Fruit fly (Drosophila melanogaster) whole organism, prepupa: ENCODE data around the gene Cyp4ac1.
A peak's percentile ranks its signal among the peaks of the same experiment; 100 is the strongest.

Experiments
- CG10631 ChIP-seq: fragments of 200-800 bp; sonication (Bioruptor generic); optimal IDR thresholded peaks from 2 replicates; lab custom pipeline; 2016; ENCODE audit warnings: missing biosample characterization, missing genetic modification characterization
- CG10669 ChIP-seq: fragments of 200-800 bp; sonication (Bioruptor generic); optimal IDR thresholded peaks from 3 replicates; lab custom pipeline; 2018; ENCODE audit warnings: missing biosample characterization, mild to moderate bottlenecking, missing genetic modification characterization, moderate library complexity
- CG11762 ChIP-seq: fragments of 200-800 bp; sonication (Bioruptor generic); optimal IDR thresholded peaks from 3 replicates; lab custom pipeline; 2016; ENCODE audit warnings: missing biosample characterization, missing genetic modification characterization; ENCODE audit not compliant: insufficient read depth
- CG11902 ChIP-seq: fragments of 200-800 bp; sonication (Bioruptor generic); optimal IDR thresholded peaks from 3 replicates; lab custom pipeline; 2016; ENCODE audit warnings: missing biosample characterization, missing genetic modification characterization
- CG1621 ChIP-seq: fragments of 200-800 bp; sonication (Bioruptor generic); optimal IDR thresholded peaks from 3 replicates; lab custom pipeline; 2018; ENCODE audit warnings: missing biosample characterization, mild to moderate bottlenecking, missing genetic modification characterization
- CG3032 ChIP-seq: fragments of 200-800 bp; optimal IDR thresholded peaks from 2 replicates; lab custom pipeline; 2019; ENCODE audit warnings: missing biosample characterization, mild to moderate bottlenecking, missing genetic modification characterization, moderate library complexity
- CG31627 ChIP-seq: fragments of 200-800 bp; sonication (Bioruptor generic); optimal IDR thresholded peaks from 3 replicates; lab custom pipeline; 2016; ENCODE audit warnings: missing biosample characterization, missing genetic modification characterization
- CG34406 ChIP-seq: fragments of 200-800 bp; sonication (Bioruptor generic); optimal IDR thresholded peaks from 3 replicates; lab custom pipeline; 2016; ENCODE audit warnings: missing biosample characterization, missing genetic modification characterization
- CG4318 ChIP-seq: fragments of 200-800 bp; sonication (Bioruptor generic); optimal IDR thresholded peaks from 3 replicates; lab custom pipeline; 2017; ENCODE audit warnings: missing biosample characterization, mild to moderate bottlenecking, missing genetic modification characterization
- CG6163 ChIP-seq: fragments of 200-800 bp; sonication (Bioruptor generic); IDR thresholded peaks from 3 replicates; pipeline ENCODE4 v1.3.6; 2022; ENCODE audit warnings: missing biosample characterization, missing genetic modification characterization
- CG6276 ChIP-seq: fragments of 200-800 bp; sonication (Bioruptor generic); optimal IDR thresholded peaks from 2 replicates; lab custom pipeline; 2017; ENCODE audit warnings: missing biosample characterization, mild to moderate bottlenecking, missing genetic modification characterization
- CG6808 ChIP-seq: fragments of 200-800 bp; sonication (Bioruptor generic); optimal IDR thresholded peaks from 3 replicates; lab custom pipeline; 2017; ENCODE audit warnings: missing biosample characterization, missing genetic modification characterization, mild to moderate bottlenecking, moderate library complexity, missing genetic modification reagents
- CG6854 ChIP-seq: fragments of 200-800 bp; sonication (Bioruptor generic); optimal IDR thresholded peaks from 2 replicates; lab custom pipeline; 2017; ENCODE audit warnings: missing biosample characterization, mild to moderate bottlenecking, missing genetic modification characterization
- CG7368 ChIP-seq: fragments of 200-800 bp; sonication (Bioruptor generic); optimal IDR thresholded peaks from 3 replicates; lab custom pipeline; 2016; ENCODE audit warnings: missing biosample characterization, missing genetic modification characterization
- CG8319 ChIP-seq: fragments of 200-800 bp; sonication (Bioruptor generic); optimal IDR thresholded peaks from 3 replicates; lab custom pipeline; 2016; ENCODE audit warnings: missing biosample characterization, missing genetic modification characterization
- CG9139 ChIP-seq: fragments of 200-800 bp; sonication (Bioruptor generic); optimal IDR thresholded peaks from 3 replicates; lab custom pipeline; 2017; ENCODE audit warnings: missing biosample characterization, mild to moderate bottlenecking, missing genetic modification characterization
- Eip78C ChIP-seq: fragments of 200-800 bp; sonication (Bioruptor generic); peaks from one replicate; lab custom pipeline; 2016; ENCODE audit warnings: missing biosample characterization, missing genetic modification characterization
- Eip93F ChIP-seq: fragments of 200-800 bp; sonication (Bioruptor generic); optimal IDR thresholded peaks from 2 replicates; lab custom pipeline; 2016; ENCODE audit warnings: missing biosample characterization, mild to moderate bottlenecking, missing genetic modification characterization
- Ets21C ChIP-seq: fragments of 200-800 bp; sonication (Bioruptor generic); optimal IDR thresholded peaks from 3 replicates; lab custom pipeline; 2016; ENCODE audit warnings: missing biosample characterization, missing genetic modification characterization
- Gug ChIP-seq: fragments of 200-800 bp; sonication (Bioruptor generic); IDR thresholded peaks from 2 replicates; pipeline ENCODE4 v1.3.6; 2022; ENCODE audit warnings: missing biosample characterization, missing genetic modification characterization
- Hr38 ChIP-seq: sonication (Bioruptor generic); optimal IDR thresholded peaks from 2 replicates; lab custom pipeline; 2016; ENCODE audit warnings: missing biosample characterization, missing genetic modification characterization
- Hr39 ChIP-seq: fragments of 200-800 bp; sonication (Bioruptor generic); optimal IDR thresholded peaks from 2 replicates; lab custom pipeline; 2016; ENCODE audit warnings: missing biosample characterization, missing genetic modification characterization
- Hr4 ChIP-seq: fragments of 200-800 bp; sonication (Bioruptor generic); optimal IDR thresholded peaks from 3 replicates; lab custom pipeline; 2016; ENCODE audit warnings: missing biosample characterization, missing genetic modification characterization
- Lpt ChIP-seq: fragments of 200-800 bp; sonication (Bioruptor generic); optimal IDR thresholded peaks from 3 replicates; lab custom pipeline; 2016; ENCODE audit warnings: missing biosample characterization, missing genetic modification characterization
- OdsH ChIP-seq: fragments of 200-800 bp; sonication (Bioruptor generic); optimal IDR thresholded peaks from 3 replicates; lab custom pipeline; 2016; ENCODE audit warnings: missing biosample characterization, missing genetic modification characterization
- Smox ChIP-seq: fragments of 200-800 bp; sonication (Bioruptor generic); optimal IDR thresholded peaks from 3 replicates; lab custom pipeline; 2016; ENCODE audit warnings: missing biosample characterization, missing genetic modification characterization
- Sox102F ChIP-seq: fragments of 200-800 bp; sonication (Bioruptor generic); optimal IDR thresholded peaks from 2 replicates; lab custom pipeline; 2016; ENCODE audit warnings: missing biosample characterization, mild to moderate bottlenecking, missing genetic modification characterization
- Sox14 ChIP-seq: fragments of 200-800 bp; sonication (Bioruptor generic); optimal IDR thresholded peaks from 3 replicates; lab custom pipeline; 2016; ENCODE audit warnings: missing biosample characterization, missing genetic modification characterization
- Sox15 ChIP-seq: fragments of 200-800 bp; sonication (Bioruptor generic); optimal IDR thresholded peaks from 3 replicates; lab custom pipeline; 2016; ENCODE audit warnings: missing biosample characterization, missing genetic modification characterization
- achi ChIP-seq: fragments of 200-800 bp; sonication (Bioruptor generic); optimal IDR thresholded peaks from 3 replicates; lab custom pipeline; 2016; ENCODE audit warnings: missing biosample characterization, missing genetic modification characterization
- cyc ChIP-seq: fragments of 200-800 bp; sonication (Bioruptor generic); optimal IDR thresholded peaks from 3 replicates; lab custom pipeline; 2016; ENCODE audit warnings: missing biosample characterization, missing genetic modification characterization
- dac ChIP-seq: fragments of 200-800 bp; sonication (Bioruptor generic); optimal IDR thresholded peaks from 2 replicates; lab custom pipeline; 2017; ENCODE audit warnings: missing biosample characterization, mild to moderate bottlenecking, missing genetic modification characterization
- dsx ChIP-seq: fragments of 200-800 bp; optimal IDR thresholded peaks from 3 replicates; lab custom pipeline; 2019; ENCODE audit warnings: missing biosample characterization, mild to moderate bottlenecking, missing genetic modification characterization, moderate library complexity; ENCODE audit not compliant: poor library complexity, severe bottlenecking
- esn ChIP-seq: fragments of 200-800 bp; sonication (Bioruptor generic); optimal IDR thresholded peaks from 2 replicates; lab custom pipeline; 2016; ENCODE audit warnings: missing biosample characterization, mild to moderate bottlenecking, missing genetic modification characterization, moderate library complexity
- fd59A ChIP-seq: fragments of 200-800 bp; sonication (Bioruptor generic); optimal IDR thresholded peaks from 2 replicates; lab custom pipeline; 2017; ENCODE audit warnings: missing biosample characterization, mild to moderate bottlenecking, missing genetic modification characterization, missing genetic modification reagents
- fkh ChIP-seq: fragments of 200-800 bp; sonication (Bioruptor generic); optimal IDR thresholded peaks from 3 replicates; lab custom pipeline; 2017; ENCODE audit warnings: missing biosample characterization, mild to moderate bottlenecking, missing genetic modification characterization, moderate library complexity
- lz ChIP-seq: fragments of 200-800 bp; sonication (Bioruptor generic); optimal IDR thresholded peaks from 3 replicates; lab custom pipeline; 2016; ENCODE audit warnings: missing biosample characterization, missing genetic modification characterization
- net ChIP-seq: fragments of 200-800 bp; sonication (Bioruptor generic); optimal IDR thresholded peaks from 3 replicates; lab custom pipeline; 2016; ENCODE audit warnings: missing biosample characterization, missing genetic modification characterization
- pdm3 ChIP-seq: fragments of 200-800 bp; sonication (Bioruptor generic); optimal IDR thresholded peaks from 3 replicates; lab custom pipeline; 2016; ENCODE audit warnings: missing biosample characterization, missing genetic modification characterization
- svp ChIP-seq: fragments of 200-800 bp; sonication (Bioruptor generic); peaks from one replicate; lab custom pipeline; 2016; ENCODE audit warnings: missing biosample characterization, missing genetic modification characterization
- topi ChIP-seq: fragments of 200-800 bp; sonication (Bioruptor generic); optimal IDR thresholded peaks from 3 replicates; lab custom pipeline; 2016; ENCODE audit warnings: missing biosample characterization, missing genetic modification characterization
- vri ChIP-seq: fragments of 200-800 bp; sonication (Bioruptor generic); optimal IDR thresholded peaks from 3 replicates; lab custom pipeline; 2016; ENCODE audit warnings: missing biosample characterization, mild to moderate bottlenecking, missing genetic modification characterization

The Cyp4ac1 gene

DNA sequence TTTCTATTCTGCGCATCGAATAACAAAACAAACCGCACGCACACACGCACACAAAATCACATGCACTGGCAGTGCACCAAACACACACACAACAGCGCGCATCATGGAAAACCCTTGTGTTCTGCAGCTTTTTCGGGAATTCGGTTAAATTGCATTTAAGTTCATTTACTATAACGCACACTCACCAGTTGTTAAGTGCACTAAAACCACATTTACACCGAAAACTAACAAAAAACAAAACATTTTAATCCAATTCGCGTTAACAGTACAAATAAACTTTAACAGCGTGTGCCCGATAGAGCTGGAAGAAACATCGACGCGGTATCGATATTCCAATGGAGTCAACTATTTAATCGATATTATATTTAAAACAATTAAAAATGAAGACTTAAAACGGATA is 7.3 kb downstream of the Cyp4ac1 start, which contains the start of gene tkv:
tkv (minus strand) TSS at position 304 of the 400 bp plus-strand sequence.
- peak; percentile 77 for TF ChIP-seq fkh (GFP tag; lab: Kevin White, UChicago)
- no peak for TF ChIP-seq CG8319 (GFP tag; lab: Kevin White, UChicago)
- TF ChIP-seq lz (GFP tag; lab: Kevin White, UChicago), result no peak
- TF ChIP-seq CG6854 (GFP tag; lab: Kevin White, UChicago), result no peak
- peak; percentile 28 for TF ChIP-seq Eip93F

DNA sequence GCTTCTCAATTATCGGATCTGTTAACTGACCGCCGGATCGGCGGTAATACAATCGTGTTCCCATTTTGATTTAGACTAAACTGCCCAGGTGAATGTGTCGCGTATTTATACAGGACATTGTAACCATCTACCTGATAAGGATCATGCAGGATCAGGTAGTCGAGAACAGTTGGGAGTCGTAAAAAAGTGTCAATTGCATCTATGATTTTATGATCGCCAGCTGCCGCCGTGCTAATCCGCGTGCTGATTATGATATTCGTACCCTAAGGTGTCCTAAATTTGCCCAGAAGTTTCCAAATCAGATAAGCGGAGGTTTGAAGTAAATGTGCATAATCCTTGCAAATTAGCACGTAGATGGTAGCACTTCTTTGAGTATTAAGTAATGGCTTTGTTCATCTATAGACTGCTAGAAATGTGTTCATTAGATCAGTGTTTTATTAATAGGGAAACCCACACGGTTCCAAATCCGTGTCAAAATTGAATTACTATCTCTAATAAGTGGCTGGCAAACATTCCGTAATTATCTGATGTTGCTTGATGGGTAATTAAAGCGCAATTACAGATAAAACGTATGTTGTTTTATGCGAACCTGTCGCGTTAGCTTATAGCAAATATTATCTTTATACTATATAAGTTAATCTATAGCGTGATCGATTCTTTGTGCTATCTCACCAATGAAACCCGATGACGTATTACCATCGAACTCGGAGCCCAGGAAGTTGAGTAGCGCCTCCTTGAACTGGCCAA is 13.6 kb downstream of the Cyp4ac1 start:
- TF ChIP-seq CG6163 (no peak), Hr39 (GFP tag; lab: Kevin White, UChicago) (no peak), Smox (no peak), Hr4 (GFP tag; lab: Kevin White, UChicago) (no peak), Eip93F (no peak), net (no peak), Lpt (no peak), CG1621 (tag; lab: Kevin White, UChicago) (no peak), fd59A (GFP tag; lab: Kevin White, UChicago) (no peak), OdsH (GFP tag; lab: Kevin White, UChicago) (no peak), dac (GFP tag; lab: Kevin White, UChicago) (no peak), Eip78C (GFP tag; lab: Kevin White, UChicago) (no peak), vri (GFP tag; lab: Kevin White, UChicago) (no peak), Hr38 (GFP tag; lab: Kevin White, UChicago) (no peak), Gug (GFP tag; lab: Robert Waterston, UW) (no peak), CG4318 (GFP tag; lab: Kevin White, UChicago) (no peak), CG11902 (GFP tag; lab: Kevin White, UChicago) (no peak), CG10669 (GFP tag; lab: Kevin White, UChicago) (no peak), CG6808 (GFP tag; lab: Kevin White, UChicago) (no peak), fkh (GFP tag; lab: Kevin White, UChicago) (no peak)

DNA sequence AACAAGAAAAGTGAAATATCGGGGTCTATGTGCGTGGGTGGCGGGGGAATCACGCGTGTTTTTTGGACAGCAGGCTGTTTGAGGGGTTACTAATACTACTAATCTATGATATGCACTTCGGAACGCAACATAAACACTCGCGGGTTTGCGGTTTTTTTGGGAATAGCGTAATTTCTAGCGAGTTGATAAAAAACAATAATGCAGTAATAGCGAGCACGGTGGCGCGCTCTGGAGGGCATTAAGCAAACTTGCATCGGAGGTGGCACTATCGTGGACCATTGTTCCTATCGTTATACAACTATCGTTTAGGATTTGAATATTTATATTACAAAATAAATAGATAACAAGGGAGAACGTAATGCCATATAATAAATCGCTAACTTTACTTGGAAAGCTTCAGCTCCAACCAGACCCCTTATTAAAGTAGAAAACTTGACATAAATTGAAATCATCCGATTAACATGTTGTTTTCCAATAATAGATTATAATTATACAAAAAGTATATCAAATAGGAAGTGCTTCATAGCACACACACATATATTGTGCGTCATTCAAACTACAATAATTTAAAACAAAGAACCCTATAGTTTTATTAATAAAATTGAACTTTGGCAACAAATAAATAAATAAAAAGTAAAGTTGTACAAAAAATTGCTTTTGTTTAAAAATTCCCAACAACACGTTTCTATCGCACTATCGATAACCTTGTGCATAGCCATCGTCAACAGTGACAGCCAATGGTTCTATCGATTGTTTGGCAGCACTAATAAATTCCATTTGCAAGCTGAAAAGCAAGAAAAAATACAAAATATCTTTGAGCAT is 14.7 kb downstream of the Cyp4ac1 start, which contains the start of the genes Nin and Bub1:
Nin (minus strand) TSS at position 240 of the 822 bp plus-strand sequence.
Bub1 (plus strand) TSS at position 557 of the 822 bp plus-strand sequence.
- peak; percentile 17 for TF ChIP-seq cyc (GFP tag; lab: Kevin White, UChicago)
- TF ChIP-seq Hr38 (GFP tag; lab: Kevin White, UChicago), result no peak
- TF ChIP-seq CG11762 (GFP tag; lab: Kevin White, UChicago), result no peak
- peak; percentile 22 for TF ChIP-seq Sox15 (GFP tag; lab: Kevin White, UChicago)
- TF ChIP-seq CG9139 (GFP tag; lab: Kevin White, UChicago), result no peak
- TF ChIP-seq CG34406 (GFP tag; lab: Kevin White, UChicago), result peak; percentile 17
- TF ChIP-seq svp (GFP tag; lab: Kevin White, UChicago), result no peak
- peak; percentile 60 for TF ChIP-seq CG6163
- no peak for TF ChIP-seq CG6276 (GFP tag; lab: Kevin White, UChicago)
- no peak for TF ChIP-seq Ets21C (GFP tag; lab: Kevin White, UChicago)
- no peak for TF ChIP-seq topi (GFP tag; lab: Kevin White, UChicago)
- peak; percentile 33 for TF ChIP-seq Sox14 (GFP tag; lab: Kevin White, UChicago)
- no peak for TF ChIP-seq CG7368 (GFP tag; lab: Kevin White, UChicago)
- TF ChIP-seq CG31627 (GFP tag; lab: Kevin White, UChicago), result peak; percentile 23
- TF ChIP-seq CG3032 (tag; lab: Kevin White, UChicago), result peak; percentile 31
- no peak for TF ChIP-seq Lpt
- TF ChIP-seq CG1621 (tag; lab: Kevin White, UChicago), result no peak
- TF ChIP-seq Sox102F (GFP tag; lab: Kevin White, UChicago), result no peak
- peak; percentile 80 for TF ChIP-seq Eip78C (GFP tag; lab: Kevin White, UChicago)
- peak; percentile 49 for TF ChIP-seq lz (GFP tag; lab: Kevin White, UChicago)
- TF ChIP-seq achi (GFP tag; lab: Kevin White, UChicago), result peak; percentile 59
- peak; percentile 64 for TF ChIP-seq esn (GFP tag; lab: Kevin White, UChicago)
- peak; percentile 88 for TF ChIP-seq vri (GFP tag; lab: Kevin White, UChicago)
- peak; percentile 2 for TF ChIP-seq CG11902 (GFP tag; lab: Kevin White, UChicago)
- peak; percentile 30 for TF ChIP-seq Hr39 (GFP tag; lab: Kevin White, UChicago)
- TF ChIP-seq pdm3 (GFP tag; lab: Kevin White, UChicago), result no peak
- TF ChIP-seq Hr4 (GFP tag; lab: Kevin White, UChicago), result no peak
- TF ChIP-seq net, result no peak
- TF ChIP-seq fkh (GFP tag; lab: Kevin White, UChicago), result peak; percentile 67
- TF ChIP-seq CG10631 (GFP tag; lab: Kevin White, UChicago), result no peak
- no peak for TF ChIP-seq dsx (GFP tag; lab: Kevin White, UChicago)
- TF ChIP-seq, all 60 proteins: peak for 15
